Worm (Caenorhabditis elegans): ENCODE results near the gene F25B4.7.
"Not testable (repeated sequence)": the region's sequence is repeated elsewhere in the genome, so short reads cannot be mapped to it uniquely, and the experiment has no call there.

The F25B4.7 gene

ce11 chrV:5667337-5667736 is 19.7 kb downstream of the F25B4.7 start:
- TF ChIP-seq mep-1 (tag; optimal IDR thresholded peaks at IDR 0.05) (no peak), hlh-1 (tag; optimal IDR thresholded peaks at IDR 0.05) (no peak), M03D4.4 (tag; optimal IDR thresholded peaks at IDR 0.05) (no peak), nhr-28 (tag; optimal IDR thresholded peaks at IDR 0.05) (no peak), sptf-1 (tag; optimal IDR thresholded peaks at IDR 0.05) (no peak), lin-32 (GFP tag; optimal IDR thresholded peaks at IDR 0.05) (no peak)

DNA sequence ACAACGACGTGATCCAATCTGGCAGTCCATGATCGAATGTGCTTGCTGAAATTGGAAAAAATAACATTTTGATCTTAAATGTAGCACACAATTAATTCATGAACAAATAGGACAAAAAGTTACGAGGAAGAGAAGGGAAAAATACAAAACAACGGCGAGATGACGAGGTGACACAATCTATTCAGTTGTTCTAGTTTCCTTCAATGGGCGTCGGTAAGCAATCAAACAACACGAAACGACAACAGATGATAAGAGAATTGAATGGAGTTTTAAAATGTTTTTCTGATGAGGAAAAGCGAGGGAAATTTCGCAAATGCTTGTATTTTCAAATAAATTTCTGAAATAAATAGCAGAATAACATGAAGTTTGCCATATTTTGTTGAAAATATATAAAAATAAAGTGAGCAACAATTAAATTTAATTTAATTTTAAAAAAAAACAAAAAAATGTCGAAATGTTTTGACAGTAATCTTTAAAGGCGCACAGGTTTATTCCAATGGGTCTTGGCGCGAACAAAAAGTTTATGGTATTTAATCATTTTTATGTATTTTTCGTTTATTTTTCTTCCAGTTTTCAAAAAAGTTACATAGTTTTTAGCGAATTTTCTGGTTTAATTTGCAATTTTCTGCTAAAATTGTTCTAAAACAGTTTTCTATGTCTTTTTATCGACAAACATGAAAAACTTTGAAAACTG is 20.8 kb downstream of the F25B4.7 start, which contains the start of gene C14C11.7:
C14C11.7 (minus strand) TSS at position 51 of the 694 bp plus-strand sequence.
- TF ChIP-seq cnd-1 (tag; optimal IDR thresholded peaks at IDR 0.05): no peak
- no peak for TF ChIP-seq mab-5 (tag; optimal IDR thresholded peaks at IDR 0.05)
- no peak for TF ChIP-seq tbx-8 (GFP tag; optimal IDR thresholded peaks at IDR 0.05)
- no peak for TF ChIP-seq ham-2 (GFP tag; optimal IDR thresholded peaks at IDR 0.05)
- no peak for TF ChIP-seq bed-3 (GFP tag; optimal IDR thresholded peaks at IDR 0.05)
- TF ChIP-seq sptf-1 (tag; optimal IDR thresholded peaks at IDR 0.05): no peak
- TF ChIP-seq hlh-1 (tag; optimal IDR thresholded peaks at IDR 0.05): no peak
- no peak for TF ChIP-seq mep-1 (tag; optimal IDR thresholded peaks at IDR 0.05)
- TF ChIP-seq ceh-83 (GFP tag; optimal IDR thresholded peaks at IDR 0.05): no peak
- TF ChIP-seq nhr-12 (tag; optimal IDR thresholded peaks at IDR 0.05): no peak
- no peak for TF ChIP-seq ces-1 (GFP tag; optimal IDR thresholded peaks at IDR 0.05)
- TF ChIP-seq lin-32 (GFP tag; optimal IDR thresholded peaks at IDR 0.05): no peak

DNA sequence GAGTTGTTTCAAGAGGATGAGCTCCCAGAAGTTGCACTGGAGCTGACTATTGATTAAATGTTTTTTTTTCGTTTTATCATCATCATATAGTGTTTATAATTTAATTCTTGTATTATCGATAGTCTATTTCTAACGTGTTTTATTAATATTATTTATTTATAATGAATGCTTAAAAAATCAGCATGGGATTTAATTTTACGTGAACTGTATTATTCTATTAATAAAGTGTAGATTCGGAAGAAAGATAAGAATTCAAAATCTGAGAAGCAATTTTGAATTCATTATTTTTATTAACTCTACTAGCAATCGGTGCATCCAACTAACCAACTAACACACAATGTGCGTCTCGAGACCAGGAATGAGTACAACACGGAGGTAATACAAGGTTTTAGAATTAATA is 23.7 kb downstream of the F25B4.7 start, which contains the start of gene C14C11.1:
C14C11.1 (plus strand) TSS at position 301 of the 400 bp plus-strand sequence.
- TF ChIP-seq ceh-39 (tag; optimal IDR thresholded peaks at IDR 0.05); tbx-8 (GFP tag; optimal IDR thresholded peaks at IDR 0.05); unc-120 (tag; optimal IDR thresholded peaks at IDR 0.05; ENCODE audit: poor library complexity, severe bottlenecking): not testable (repeated sequence)

ce11 chrV:5660604-5661209 is 26.3 kb downstream of the F25B4.7 start, which contains the start of the genes mut-14 and C14C11.2:
Gene mut-14 (minus strand): TSS chrV:5660704.
Gene C14C11.2 (plus strand): TSS chrV:5661159.
- TF ChIP-seq lin-13 (tag; optimal IDR thresholded peaks at IDR 0.05) (no peak), cnd-1 (tag; optimal IDR thresholded peaks at IDR 0.05) (no peak), nhr-28 (tag; optimal IDR thresholded peaks at IDR 0.05) (no peak), unc-62 (GFP tag; optimal IDR thresholded peaks at IDR 0.05) (no peak), sptf-1 (tag; optimal IDR thresholded peaks at IDR 0.05) (no peak), pha-4 (tag; optimal IDR thresholded peaks at IDR 0.05) (no peak), ceh-39 (tag; optimal IDR thresholded peaks at IDR 0.05) (no peak), tbx-8 (GFP tag; optimal IDR thresholded peaks at IDR 0.05) (no peak), unc-120 (tag; optimal IDR thresholded peaks at IDR 0.05; ENCODE audit: poor library complexity, severe bottlenecking) (no peak), nhr-76 (tag; optimal IDR thresholded peaks at IDR 0.05) (no peak), drap-1 (GFP tag; optimal IDR thresholded peaks at IDR 0.05) (no peak), ham-2 (GFP tag; optimal IDR thresholded peaks at IDR 0.05) (no peak)

DNA sequence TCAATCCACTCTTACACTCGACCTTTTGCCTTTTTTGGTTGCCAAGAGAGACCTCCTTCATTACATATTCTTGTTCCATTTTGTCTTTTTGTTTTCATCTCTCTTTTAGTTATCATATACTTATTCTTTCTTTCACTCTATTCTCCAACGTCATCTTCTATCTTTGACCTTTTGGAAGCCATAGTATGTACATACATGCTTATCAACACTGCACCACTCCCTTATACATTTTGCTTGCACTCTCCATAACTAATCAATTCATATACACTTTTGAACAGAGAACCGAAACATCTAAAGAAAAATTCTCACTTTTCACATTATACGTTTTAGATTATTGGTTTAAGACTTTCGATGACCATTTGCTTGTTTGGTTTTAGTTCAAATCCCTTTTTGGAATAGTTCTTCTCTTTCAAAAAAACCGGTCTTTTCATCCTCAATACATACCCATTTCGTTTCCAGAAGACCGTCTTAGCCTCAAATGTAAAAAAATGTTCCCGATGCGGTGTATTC is 33.0 kb downstream of the F25B4.7 start, which contains the start of gene hex-2:
hex-2 (plus strand) TSS at position 460 of the 510 bp plus-strand sequence.
- no peak for TF ChIP-seq bed-3 (GFP tag; optimal IDR thresholded peaks at IDR 0.05)
- TF ChIP-seq nhr-76 (tag; optimal IDR thresholded peaks at IDR 0.05): no peak
- TF ChIP-seq ceh-43 (GFP tag; optimal IDR thresholded peaks at IDR 0.05): no peak
- no peak for TF ChIP-seq sem-2 (GFP tag; optimal IDR thresholded peaks at IDR 0.05)
- no peak for TF ChIP-seq hlh-1 (tag; optimal IDR thresholded peaks at IDR 0.05)
- no peak for TF ChIP-seq pha-4 (tag; optimal IDR thresholded peaks at IDR 0.05)
- TF ChIP-seq elt-1 (tag; optimal IDR thresholded peaks at IDR 0.05; ENCODE audit: borderline replicate concordance, insufficient read depth): no peak
- TF ChIP-seq unc-39 (tag; optimal IDR thresholded peaks at IDR 0.05): no peak
- no peak for TF ChIP-seq lin-13 (tag; optimal IDR thresholded peaks at IDR 0.05)
- TF ChIP-seq mls-2 (tag; optimal IDR thresholded peaks at IDR 0.05): no peak
- no peak for TF ChIP-seq tbx-8 (GFP tag; optimal IDR thresholded peaks at IDR 0.05)
- no peak for TF ChIP-seq lsy-2 (tag; optimal IDR thresholded peaks at IDR 0.05)
- TF ChIP-seq nhr-2 (tag; optimal IDR thresholded peaks at IDR 0.05): no peak
- TF ChIP-seq ceh-83 (GFP tag; optimal IDR thresholded peaks at IDR 0.05): no peak
- no peak for TF ChIP-seq zip-8 (tag; optimal IDR thresholded peaks at IDR 0.05)
- TF ChIP-seq unc-62 (GFP tag; optimal IDR thresholded peaks at IDR 0.05): no peak
- TF ChIP-seq mep-1 (tag; optimal IDR thresholded peaks at IDR 0.05): no peak
- TF ChIP-seq nhr-237 (tag; optimal IDR thresholded peaks at IDR 0.05): no peak
- no peak for TF ChIP-seq flh-1 (GFP tag; optimal IDR thresholded peaks at IDR 0.05)
- TF ChIP-seq unc-120 (tag; optimal IDR thresholded peaks at IDR 0.05; ENCODE audit: poor library complexity, severe bottlenecking): no peak

Measured in whole organism, mixed stage, embryonic.